Worm (Caenorhabditis elegans) whole organism, L1 larva: Measurements from ENCODE around the gene ZC513.3.

Experiments
- dpl-1 ChIP-seq, 3 experiments: fragments of 150-350 bp in 2 of 3; sonication (generic microtip) in 1 of 3; optimal IDR thresholded peaks; 2 replicates each; lab custom pipeline; 2014 to 2017; ENCODE audit warnings: missing biosample characterization in 3 of 3, missing genetic modification characterization in 3 of 3, missing genetic modification reagents in 3 of 3
- lir-3 ChIP-seq: sonication (generic microtip); optimal IDR thresholded peaks from 2 replicates; lab custom pipeline; 2016; ENCODE audit warnings: mild to moderate bottlenecking, missing genetic modification characterization, moderate library complexity, missing compliant biosample characterization; ENCODE audit not compliant: poor library complexity
- nhr-12 ChIP-seq: sonication (generic microtip); optimal IDR thresholded peaks from 2 replicates; lab custom pipeline; 2017; ENCODE audit warnings: missing biosample characterization, missing genetic modification characterization
- unc-62 ChIP-seq: fragments of 150-350 bp; optimal IDR thresholded peaks from 2 replicates; lab custom pipeline; 2014; ENCODE audit warnings: missing biosample characterization, missing genetic modification reagents, missing genetic modification characterization
- ztf-4 ChIP-seq: fragments of 150-350 bp; optimal IDR thresholded peaks from 2 replicates; lab custom pipeline; 2014; ENCODE audit warnings: missing biosample characterization, missing genetic modification characterization

DNA sequence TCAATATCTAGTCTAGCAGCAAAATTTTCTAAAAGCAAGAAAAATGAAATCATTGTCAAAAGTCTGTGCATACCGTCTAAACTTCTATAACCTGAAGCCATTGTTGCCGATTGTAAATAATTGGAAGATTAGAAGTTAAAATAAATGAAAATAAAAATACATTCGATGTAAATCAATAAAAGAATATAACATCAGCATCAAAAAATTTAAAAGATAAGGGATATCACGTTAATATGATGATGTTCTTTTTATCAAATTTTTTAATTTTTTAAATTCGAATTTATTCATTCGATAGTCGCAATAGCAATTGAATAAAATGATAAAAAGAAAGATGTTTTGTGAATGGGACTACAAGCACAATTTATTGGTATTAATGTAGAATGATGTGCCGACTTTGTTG, 38.3 kb downstream of the ZC513.3 start, which contains the start of gene C09H5.7:
- TF ChIP-seq lir-3 (tag; lab: Kevin White, UChicago) (no peak), dpl-1 (GFP tag; optimal IDR thresholded peaks at IDR 0.05; lab: Kevin White, UChicago) (no peak), unc-62 (no peak), ztf-4 (tag; lab: Kevin White, UChicago) (no peak), nhr-12 (no peak)
